Fruit fly (Drosophila melanogaster) Kc167 (cell line): ENCODE data around the gene Fum1.

ENCODE experiments used
- h ChIP-seq: fragments of >200 bp; optimal IDR thresholded peaks from 3 replicates; lab custom pipeline; 2018; ENCODE audit warnings: missing external identifiers
- ttk ChIP-seq: sonication (Bioruptor generic); optimal IDR thresholded peaks from 2 replicates; lab custom pipeline; 2017; ENCODE audit warnings: missing external identifiers

dm6 chrX:6698248-6698812, 20.1 kb downstream of the Fum1 start, which contains the start of gene CG14440:
- TF ChIP-seq ttk (lab: Kevin White, UChicago), result no peak
- no peak for TF ChIP-seq h (lab: Kevin White, UChicago)
